Fruit fly (Drosophila melanogaster) Kc167 (cell line): ENCODE data around the gene Usp39.

Experiments
- Myc ChIP-seq: fragments of >200 bp; optimal IDR thresholded peaks from 2 replicates; lab custom pipeline; 2017; ENCODE audit warnings: missing external identifiers
- psq ChIP-seq: fragments of >200 bp; optimal IDR thresholded peaks from 2 replicates; lab custom pipeline; 2017; ENCODE audit warnings: missing external identifiers
- ttk ChIP-seq: sonication (Bioruptor generic); optimal IDR thresholded peaks from 2 replicates; lab custom pipeline; 2017; ENCODE audit warnings: missing external identifiers

dm6 chrX:18814944-18815343 lies 43.1 kb upstream of the Usp39 start:
- TF ChIP-seq psq (lab: Kevin White, UChicago): no peak
- no peak for TF ChIP-seq ttk (lab: Kevin White, UChicago)
- TF ChIP-seq Myc: no peak
